Fruit fly (Drosophila melanogaster) whole organism, embryonic: ENCODE results near the gene siz.

ENCODE experiments used
- Adf1 ChIP-seq: fragments of 200-800 bp; sonication (Bioruptor generic); IDR thresholded peaks from 2 replicates; pipeline ENCODE4 v1.3.6; 2022; ENCODE audit warnings: missing biosample characterization, missing genetic modification characterization
- Blimp-1 ChIP-seq: fragments of 200-800 bp; sonication (Bioruptor generic); optimal IDR thresholded peaks from 3 replicates; lab custom pipeline; 2018; ENCODE audit warnings: missing biosample characterization, missing genetic modification characterization, mild to moderate bottlenecking, moderate library complexity, missing genetic modification reagents
- CG12071 ChIP-seq: fragments of 200-800 bp; sonication (Bioruptor generic); optimal IDR thresholded peaks from 3 replicates; lab custom pipeline; 2018; ENCODE audit warnings: missing biosample characterization, mild to moderate bottlenecking, missing genetic modification characterization
- CG12391 ChIP-seq: fragments of 200-800 bp; sonication (Bioruptor generic); optimal IDR thresholded peaks from 3 replicates; lab custom pipeline; 2018; ENCODE audit warnings: missing biosample characterization, mild to moderate bottlenecking, missing genetic modification characterization, moderate library complexity
- CG13624 ChIP-seq: fragments of 200-800 bp; sonication (Bioruptor generic); optimal IDR thresholded peaks from 2 replicates; lab custom pipeline; 2016; ENCODE audit warnings: missing biosample characterization, missing genetic modification characterization
- CG1602 ChIP-seq: fragments of 200-800 bp; sonication (Bioruptor generic); optimal IDR thresholded peaks from 3 replicates; lab custom pipeline; 2016; ENCODE audit warnings: missing biosample characterization, missing genetic modification characterization
- CG17186 ChIP-seq: fragments of 200-800 bp; sonication (Bioruptor generic); optimal IDR thresholded peaks from 3 replicates; lab custom pipeline; 2017; ENCODE audit warnings: missing biosample characterization, missing genetic modification reagents, missing genetic modification characterization
- CG17359 ChIP-seq: fragments of 200-800 bp; sonication (Bioruptor generic); optimal IDR thresholded peaks from 3 replicates; lab custom pipeline; 2018; ENCODE audit warnings: missing biosample characterization, mild to moderate bottlenecking, missing genetic modification characterization, moderate library complexity
- CG17568 ChIP-seq: fragments of 200-800 bp; sonication (Bioruptor generic); optimal IDR thresholded peaks from 2 replicates; lab custom pipeline; 2018; ENCODE audit warnings: missing biosample characterization, mild to moderate bottlenecking, missing genetic modification characterization, moderate library complexity
- CG2116 ChIP-seq: fragments of 200-800 bp; sonication (Bioruptor generic); optimal IDR thresholded peaks from 3 replicates; lab custom pipeline; 2018; ENCODE audit warnings: missing biosample characterization, mild to moderate bottlenecking, missing genetic modification characterization
- CG2202 ChIP-seq: fragments of 200-800 bp; sonication (Bioruptor generic); optimal IDR thresholded peaks from 2 replicates; lab custom pipeline; 2018; ENCODE audit warnings: missing biosample characterization, mild to moderate bottlenecking, missing genetic modification characterization
- CG2875 ChIP-seq: fragments of 200-800 bp; sonication (Bioruptor generic); optimal IDR thresholded peaks from 2 replicates; lab custom pipeline; 2017; ENCODE audit warnings: missing biosample characterization, mild to moderate bottlenecking, missing genetic modification characterization, missing genetic modification reagents
- CG31224 ChIP-seq: fragments of 200-800 bp; sonication (Bioruptor generic); IDR thresholded peaks from 2 replicates; pipeline ENCODE4 v1.3.6; 2022; ENCODE audit warnings: missing biosample characterization, missing genetic modification characterization
- CG34376 ChIP-seq: fragments of 200-800 bp; sonication (Bioruptor generic); optimal IDR thresholded peaks from 2 replicates; lab custom pipeline; 2018; ENCODE audit warnings: missing biosample characterization, mild to moderate bottlenecking, missing genetic modification characterization
- CG4854 ChIP-seq: fragments of 200-800 bp; sonication (Bioruptor generic); optimal IDR thresholded peaks from 2 replicates; lab custom pipeline; 2016; ENCODE audit warnings: missing biosample characterization, missing genetic modification characterization, inconsistent platforms
- CG6813 ChIP-seq: fragments of 200-800 bp; sonication (Bioruptor generic); optimal IDR thresholded peaks from 2 replicates; lab custom pipeline; 2017; ENCODE audit warnings: missing biosample characterization, missing genetic modification characterization, mild to moderate bottlenecking, moderate library complexity, missing genetic modification reagents
- CG9609 ChIP-seq: fragments of 200-800 bp; sonication (Bioruptor generic); optimal IDR thresholded peaks from 3 replicates; lab custom pipeline; 2016; ENCODE audit warnings: missing biosample characterization, missing genetic modification characterization
- CG9727 ChIP-seq: fragments of 200-800 bp; sonication (Bioruptor generic); optimal IDR thresholded peaks from 3 replicates; lab custom pipeline; 2017; ENCODE audit warnings: missing biosample characterization, mild to moderate bottlenecking, missing genetic modification characterization
- D19B ChIP-seq: fragments of 200-800 bp; sonication (Bioruptor generic); optimal IDR thresholded peaks from 2 replicates; lab custom pipeline; 2017; ENCODE audit warnings: missing biosample characterization, mild to moderate bottlenecking, missing genetic modification characterization
- Dfd ChIP-seq, 2 experiments: fragments of >200 bp; optimal IDR thresholded peaks; 2 replicates each; lab custom pipeline; 2017; ENCODE audit warnings: missing biosample characterization in 2 of 2, missing genetic modification characterization in 2 of 2
- E2f1 ChIP-seq: fragments of 200-800 bp; sonication (Bioruptor generic); IDR thresholded peaks from 2 replicates; pipeline ENCODE4 v1.3.6; 2022; ENCODE audit warnings: missing biosample characterization, missing genetic modification characterization
- ERR ChIP-seq: fragments of 200-800 bp; sonication (Bioruptor generic); optimal IDR thresholded peaks from 2 replicates; lab custom pipeline; 2016; ENCODE audit warnings: missing biosample characterization, missing genetic modification characterization
- Fer1 ChIP-seq: fragments of 200-800 bp; sonication (Bioruptor generic); optimal IDR thresholded peaks from 2 replicates; lab custom pipeline; 2017; ENCODE audit warnings: missing biosample characterization, mild to moderate bottlenecking, missing genetic modification characterization
- Fer3 ChIP-seq: fragments of 200-800 bp; sonication (Bioruptor generic); optimal IDR thresholded peaks from 2 replicates; lab custom pipeline; 2018; ENCODE audit warnings: missing biosample characterization, mild to moderate bottlenecking, missing genetic modification characterization, moderate library complexity
- Hand ChIP-seq: fragments of 200-800 bp; sonication (Bioruptor generic); optimal IDR thresholded peaks from 2 replicates; lab custom pipeline; 2017; ENCODE audit warnings: mild to moderate bottlenecking, missing biosample characterization, missing genetic modification reagents, missing genetic modification characterization
- Max ChIP-seq: fragments of 200-800 bp; sonication (Bioruptor generic); optimal IDR thresholded peaks from 2 replicates; lab custom pipeline; 2016; ENCODE audit warnings: missing biosample characterization, mild to moderate bottlenecking, missing genetic modification characterization
- Med ChIP-seq: fragments of 200-800 bp; sonication (Bioruptor generic); peaks from one replicate; lab custom pipeline; 2016; ENCODE audit warnings: missing biosample characterization, missing genetic modification characterization, mild to moderate bottlenecking, inconsistent platforms, moderate library complexity
- Mrtf ChIP-seq: fragments of 200-800 bp; sonication (Bioruptor generic); IDR thresholded peaks from 3 replicates; pipeline ENCODE4 v1.3.6; 2022; ENCODE audit warnings: missing biosample characterization, missing genetic modification characterization
- Nf-YC ChIP-seq: fragments of 200-800 bp; optimal IDR thresholded peaks from 3 replicates; lab custom pipeline; 2019; ENCODE audit warnings: missing biosample characterization, mild to moderate bottlenecking, missing genetic modification characterization, moderate library complexity
- Side ChIP-seq: fragments of 200-800 bp; sonication (Bioruptor generic); optimal IDR thresholded peaks from 2 replicates; lab custom pipeline; 2016; ENCODE audit warnings: missing biosample characterization, missing genetic modification characterization
- ara ChIP-seq: fragments of 200-800 bp; sonication (Bioruptor generic); IDR thresholded peaks from 2 replicates; pipeline ENCODE4 v1.3.6; 2022; ENCODE audit warnings: missing biosample characterization, missing genetic modification characterization
- ash1 ChIP-seq: fragments of 200-800 bp; sonication (Bioruptor generic); optimal IDR thresholded peaks from 2 replicates; lab custom pipeline; 2018; ENCODE audit warnings: missing biosample characterization, mild to moderate bottlenecking, missing genetic modification characterization
- cato ChIP-seq: fragments of 200-800 bp; sonication (Bioruptor generic); optimal IDR thresholded peaks from 2 replicates; lab custom pipeline; 2016; ENCODE audit warnings: missing biosample characterization, missing genetic modification characterization, borderline replicate concordance
- fd3F ChIP-seq: fragments of 200-800 bp; sonication (Bioruptor generic); optimal IDR thresholded peaks from 2 replicates; lab custom pipeline; 2018; ENCODE audit warnings: missing biosample characterization, mild to moderate bottlenecking, missing genetic modification characterization, moderate library complexity
- grau ChIP-seq: fragments of 200-800 bp; optimal IDR thresholded peaks from 3 replicates; lab custom pipeline; 2019; ENCODE audit warnings: missing biosample characterization, mild to moderate bottlenecking, missing genetic modification characterization, moderate library complexity
- her ChIP-seq: fragments of 200-800 bp; sonication (Bioruptor generic); optimal IDR thresholded peaks from 2 replicates; lab custom pipeline; 2016; ENCODE audit warnings: missing biosample characterization, missing genetic modification characterization
- hth ChIP-seq: fragments of >200 bp; optimal IDR thresholded peaks from 2 replicates; lab custom pipeline; 2017; ENCODE audit warnings: inconsistent platforms
- jumu ChIP-seq: fragments of 200-800 bp; sonication (Bioruptor generic); optimal IDR thresholded peaks from 3 replicates; lab custom pipeline; 2016; ENCODE audit warnings: missing biosample characterization, missing genetic modification characterization
- klu ChIP-seq: fragments of 200-800 bp; sonication (Bioruptor generic); IDR thresholded peaks from 2 replicates; pipeline ENCODE4 v1.3.6; 2022; ENCODE audit warnings: missing biosample characterization, missing genetic modification characterization
- kni ChIP-seq: fragments of 200-800 bp; sonication (Bioruptor generic); optimal IDR thresholded peaks from 3 replicates; lab custom pipeline; 2017; ENCODE audit warnings: mild to moderate bottlenecking, missing biosample characterization, missing genetic modification reagents, missing genetic modification characterization
- nerfin-1 ChIP-seq: fragments of 200-800 bp; sonication (Bioruptor generic); optimal IDR thresholded peaks from 3 replicates; lab custom pipeline; 2019; ENCODE audit warnings: missing biosample characterization, mild to moderate bottlenecking, missing genetic modification characterization, moderate library complexity
- peb ChIP-seq: fragments of 200-800 bp; sonication (Bioruptor generic); IDR thresholded peaks from 2 replicates; pipeline ENCODE4 v1.3.6; 2022; ENCODE audit warnings: missing biosample characterization, missing genetic modification characterization
- pfk ChIP-seq: fragments of 200-800 bp; sonication (Bioruptor generic); optimal IDR thresholded peaks from 2 replicates; lab custom pipeline; 2018; ENCODE audit warnings: missing biosample characterization, mild to moderate bottlenecking, missing genetic modification characterization, moderate library complexity
- salm ChIP-seq: fragments of 200-800 bp; sonication (Bioruptor generic); optimal IDR thresholded peaks from 2 replicates; lab custom pipeline; 2018; ENCODE audit warnings: missing biosample characterization, mild to moderate bottlenecking, missing genetic modification characterization
- scrt ChIP-seq: fragments of 200-800 bp; sonication (Bioruptor generic); optimal IDR thresholded peaks from 2 replicates; lab custom pipeline; 2018; ENCODE audit warnings: missing biosample characterization, mild to moderate bottlenecking, missing genetic modification characterization, moderate library complexity
- tgo ChIP-seq: fragments of 200-800 bp; sonication (Bioruptor generic); IDR thresholded peaks from 3 replicates; pipeline ENCODE4 v1.3.6; 2022; ENCODE audit warnings: missing biosample characterization, missing genetic modification characterization
- tna ChIP-seq: fragments of 200-800 bp; sonication (Bioruptor generic); IDR thresholded peaks from 2 replicates; pipeline ENCODE4 v1.3.6; 2022; ENCODE audit warnings: missing biosample characterization, missing genetic modification characterization; ENCODE audit not compliant: partially characterized antibody
- ttk ChIP-seq: fragments of 200-800 bp; sonication (Bioruptor generic); IDR thresholded peaks from 2 replicates; pipeline ENCODE4 v2.1.2; 2022; ENCODE audit warnings: missing biosample characterization, missing genetic modification characterization
- z ChIP-seq: fragments of 200-800 bp; sonication (Bioruptor generic); IDR thresholded peaks from 3 replicates; pipeline ENCODE4 v1.3.6; 2022; ENCODE audit warnings: missing biosample characterization, missing genetic modification characterization
- zfh1 ChIP-seq: fragments of 200-800 bp; sonication (Bioruptor generic); IDR thresholded peaks from 3 replicates; pipeline ENCODE4 v1.3.6; 2022; ENCODE audit warnings: missing biosample characterization, missing genetic modification characterization

Gene siz

DNA sequence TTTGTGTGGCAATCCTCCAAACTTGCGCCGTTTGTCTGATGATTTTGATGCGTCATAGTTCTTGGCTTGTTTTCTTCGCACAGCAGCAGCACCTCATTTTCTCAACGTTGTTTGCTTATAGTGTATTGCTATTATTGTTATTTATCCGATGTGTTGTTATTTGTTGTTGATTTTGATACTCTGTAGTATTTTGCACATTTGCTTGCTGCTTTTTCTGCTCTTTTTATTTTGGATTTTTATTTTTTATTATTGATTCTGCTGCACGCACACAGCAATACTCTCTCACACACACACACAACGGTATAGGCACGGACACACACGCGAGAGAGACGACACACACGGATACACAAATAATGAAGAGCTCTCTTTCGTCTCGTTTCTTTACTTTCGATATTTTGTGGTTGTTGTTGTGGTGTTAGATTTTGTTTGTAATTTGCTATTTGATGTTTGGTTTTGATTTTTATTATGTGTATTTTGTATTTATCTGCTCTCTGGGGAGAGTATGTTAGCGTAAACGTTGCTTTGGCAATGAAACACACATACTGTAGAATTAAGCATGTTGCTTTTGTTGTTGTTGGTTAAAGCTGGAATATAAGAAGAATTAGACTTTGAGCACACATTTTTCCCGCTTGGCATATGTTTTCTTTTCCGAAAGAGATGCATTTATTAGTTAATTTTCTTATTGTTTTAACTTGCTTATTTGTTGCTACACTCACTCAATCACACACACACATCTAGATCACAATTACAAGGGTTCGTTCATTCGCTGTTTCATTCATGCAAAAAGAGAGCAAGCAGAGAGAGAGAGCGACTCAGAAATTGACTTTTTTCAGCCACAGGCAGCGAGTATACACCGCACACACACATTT lies 9.1 kb upstream of the siz start (continued):
- TF ChIP-seq CG2116 (GFP tag; lab: Kevin White, UChicago) (no peak), CG31224 (GFP tag; lab: Robert Waterston, UW) (peak; percentile 82), scrt (GFP tag; lab: Kevin White, UChicago) (no peak), tgo (no peak), nerfin-1 (tag; lab: Kevin White, UChicago) (peak; percentile 8), D19B (GFP tag; lab: Kevin White, UChicago) (no peak), Fer3 (no peak), z (GFP tag; lab: Robert Waterston, UW) (peak; percentile 59; the same call in 2 of the 3 replicates), ttk (GFP tag; lab: Robert Waterston, UW) (no peak), salm (tag; lab: Kevin White, UChicago) (no peak), E2f1 (GFP tag; lab: Robert Waterston, UW) (no peak), jumu (no peak), cato (GFP tag; lab: Kevin White, UChicago) (no peak), pfk (no peak), Med (peak; percentile 33), klu (GFP tag; lab: Robert Waterston, UW) (no peak), her (GFP tag; lab: Kevin White, UChicago) (no peak), CG17359 (tag; lab: Kevin White, UChicago) (no peak), tna (GFP tag; lab: Robert Waterston, UW) (no peak), CG34376 (GFP tag; lab: Kevin White, UChicago) (no peak), Adf1 (GFP tag; lab: Robert Waterston, UW) (no peak), Mrtf (no peak), ERR (no peak), Max (GFP tag; lab: Kevin White, UChicago) (no peak), CG12071 (no peak), CG17568 (GFP tag; lab: Kevin White, UChicago) (peak; percentile 5), fd3F (GFP tag; lab: Kevin White, UChicago) (no peak), CG9727 (GFP tag; lab: Kevin White, UChicago) (no peak), peb (GFP tag; lab: Robert Waterston, UW) (no peak), ara (GFP tag; lab: Robert Waterston, UW) (peak; percentile 9; the same call in 1 of the 2 replicates), zfh1 (GFP tag; lab: Robert Waterston, UW) (no peak), CG9609 (GFP tag; lab: Kevin White, UChicago) (no peak), Dfd (GFP tag; optimal IDR thresholded peaks at IDR 0.05; lab: Kevin White, UChicago) (no peak), grau (tag; lab: Kevin White, UChicago) (no peak), Side (no peak), CG17186 (GFP tag; lab: Kevin White, UChicago) (no peak), CG2202 (tag; lab: Kevin White, UChicago) (no peak), Nf-YC (tag; lab: Kevin White, UChicago) (no peak), Blimp-1 (no peak), kni (peak; percentile 56), ash1 (GFP tag; lab: Kevin White, UChicago) (no peak), CG4854 (GFP tag; lab: Kevin White, UChicago) (no peak), CG6813 (GFP tag; lab: Kevin White, UChicago) (no peak), hth (lab: Kevin White, UChicago) (no peak), Hand (GFP tag; lab: Kevin White, UChicago) (no peak), CG13624 (GFP tag; lab: Kevin White, UChicago) (peak; percentile 13), CG12391 (tag; lab: Kevin White, UChicago) (no peak), Fer1 (GFP tag; lab: Kevin White, UChicago) (peak; percentile 6), CG2875 (GFP tag; lab: Kevin White, UChicago) (no peak), CG1602 (GFP tag; lab: Kevin White, UChicago) (no peak)
